Fruit fly (Drosophila melanogaster) whole organism, larva: ENCODE results near the gene THADA.

Source experiments
- noc ChIP-seq: fragments of 200-800 bp; sonication (Bioruptor generic); optimal IDR thresholded peaks from 3 replicates; lab custom pipeline; 2019; ENCODE audit warnings: missing biosample characterization, mild to moderate bottlenecking, missing genetic modification characterization, moderate library complexity

THADA gene

DNA sequence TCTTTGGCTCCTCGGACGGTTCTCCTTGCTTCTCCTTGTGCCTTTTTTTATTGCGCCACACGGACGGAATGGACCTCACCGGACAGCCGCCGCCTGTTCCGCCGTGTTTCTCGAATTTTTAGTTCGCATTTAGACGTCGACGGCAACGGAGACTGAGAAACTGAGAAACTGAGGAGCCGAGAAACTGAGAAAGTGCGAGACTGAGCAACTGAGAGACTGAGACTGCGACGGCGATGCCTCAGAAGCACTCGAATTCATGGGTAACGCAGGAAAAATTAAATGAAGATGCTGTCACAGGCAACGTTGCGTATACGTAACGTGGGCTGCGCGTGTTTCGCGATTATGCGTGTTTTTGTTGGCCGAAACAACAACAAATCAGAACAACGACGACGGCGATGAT lies 10.3 kb upstream of the THADA start:
- TF ChIP-seq noc (tag; lab: Kevin White, UChicago), result no peak

dm6 chrX:19875059-19875458 lies 9.7 kb upstream of the THADA start:
- TF ChIP-seq noc (tag; lab: Kevin White, UChicago), result no peak

dm6 chrX:19867007-19867406 lies 1.7 kb upstream of the THADA start:
- no peak for TF ChIP-seq noc (tag; lab: Kevin White, UChicago)

DNA sequence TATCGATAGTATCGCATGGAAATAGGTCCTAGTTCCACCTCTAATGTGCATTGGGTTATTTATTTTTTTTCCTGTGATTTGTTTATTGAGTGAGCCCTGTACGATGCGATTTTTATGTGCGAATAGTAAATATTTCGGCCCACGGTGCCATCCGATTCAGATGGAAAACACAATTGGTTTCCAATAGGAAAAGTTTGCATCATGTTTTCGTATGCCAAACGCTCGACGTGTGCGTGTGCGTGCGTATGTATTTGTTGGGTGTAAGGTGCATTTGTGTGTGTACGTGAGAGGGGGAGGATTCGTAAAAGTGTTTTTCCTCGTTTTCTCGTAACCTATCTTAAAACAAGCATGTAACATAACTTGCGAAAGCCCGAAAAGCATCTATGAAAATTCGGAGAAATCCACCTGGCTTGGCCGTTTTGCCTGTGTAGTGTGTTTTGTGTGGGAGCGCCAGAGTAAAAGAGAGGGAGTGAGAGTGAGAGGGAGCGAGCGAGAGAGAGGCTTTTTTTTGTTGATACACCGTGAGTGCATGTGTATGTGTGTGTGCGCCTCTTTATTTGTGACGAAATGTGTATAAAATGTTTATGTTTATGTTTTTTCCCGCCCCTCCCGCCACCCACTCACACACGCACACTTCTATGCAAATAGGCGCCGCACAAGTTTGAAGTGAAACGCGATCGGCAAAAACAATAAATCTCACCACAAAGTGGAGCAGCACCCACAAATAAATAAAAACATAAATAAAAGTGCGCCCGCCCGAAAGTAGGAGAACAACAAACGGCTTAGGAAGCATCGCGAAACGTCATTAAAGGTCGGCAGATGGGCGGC lies 1.0 kb upstream of the THADA start, which contains the start of gene Hers:
Gene Hers, plus strand, starts transcription at position 2 of the 828 bp plus-strand sequence.
- TF ChIP-seq noc (tag; lab: Kevin White, UChicago), result no peak

DNA sequence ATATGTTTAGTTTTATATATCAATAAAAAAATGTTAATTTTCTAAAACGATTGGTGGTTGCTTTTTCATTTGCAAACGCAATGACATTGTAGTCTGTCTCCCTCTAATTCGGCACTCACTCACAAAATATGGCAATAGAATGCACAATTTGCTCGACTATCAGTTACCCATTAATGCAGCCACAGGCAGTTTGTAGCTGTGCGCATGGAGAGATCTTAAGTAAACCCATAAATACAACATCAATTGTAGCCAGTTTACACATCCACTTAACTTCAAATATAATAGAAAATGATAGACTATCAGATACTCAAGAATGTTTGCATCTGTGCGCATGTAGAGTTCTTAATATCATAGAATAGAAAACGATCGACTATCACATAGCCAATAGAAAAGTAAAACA lies 6.0 kb downstream of the THADA start:
- TF ChIP-seq noc (tag; lab: Kevin White, UChicago), result no peak

- TF ChIP-seq noc (tag; lab: Kevin White, UChicago), result no peak
These were observed 13.4 kb downstream of the THADA start, which contains the start of the genes pico and Nup205 for dm6 chrX:19851989-19852307. pico (minus strand) TSS chrX:19852059. Nup205 (plus strand) TSS chrX:19852214.

DNA sequence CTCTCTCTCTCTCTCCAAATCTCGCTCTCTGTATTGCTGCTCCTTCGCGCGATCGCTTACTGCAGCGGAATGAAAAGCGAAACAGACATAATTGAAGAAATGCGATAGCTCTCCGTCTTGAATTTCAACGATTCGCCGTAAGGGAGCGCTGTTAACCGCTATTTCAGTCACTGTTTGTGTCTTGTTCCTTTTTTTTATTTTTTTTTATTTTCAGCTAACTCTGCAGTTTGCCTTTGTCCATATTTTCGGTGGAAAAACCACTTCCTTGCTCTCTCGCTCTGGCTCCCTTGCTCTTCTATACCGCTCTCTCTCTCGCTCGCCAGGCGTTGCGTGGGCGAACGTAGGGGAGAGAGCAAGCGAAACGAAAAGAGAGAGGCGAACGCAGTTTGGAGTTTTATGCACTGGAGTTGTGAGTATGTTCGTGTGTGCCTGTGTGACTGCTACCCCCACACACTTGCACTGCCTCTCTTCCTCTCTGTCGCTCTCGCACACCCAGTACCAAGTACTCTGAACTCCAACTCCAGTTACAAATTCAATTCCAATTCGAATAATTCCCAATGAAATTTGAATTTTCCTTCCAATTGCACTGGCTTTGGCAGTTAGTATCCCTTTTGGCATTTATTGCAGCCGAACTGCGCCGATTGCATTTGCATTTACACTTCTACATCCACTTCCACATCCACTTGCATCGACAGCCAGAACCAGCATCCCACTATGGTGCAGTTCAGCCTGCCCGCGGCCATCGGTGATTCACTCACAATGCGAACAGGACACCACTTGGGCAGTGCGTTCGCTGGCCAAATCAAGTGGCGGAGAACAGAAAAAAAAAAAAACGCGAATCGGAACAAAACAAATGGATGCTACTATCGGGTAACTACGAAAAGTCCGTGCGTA lies 14.0 kb downstream of the THADA start:
- no peak for TF ChIP-seq noc (tag; lab: Kevin White, UChicago)

DNA sequence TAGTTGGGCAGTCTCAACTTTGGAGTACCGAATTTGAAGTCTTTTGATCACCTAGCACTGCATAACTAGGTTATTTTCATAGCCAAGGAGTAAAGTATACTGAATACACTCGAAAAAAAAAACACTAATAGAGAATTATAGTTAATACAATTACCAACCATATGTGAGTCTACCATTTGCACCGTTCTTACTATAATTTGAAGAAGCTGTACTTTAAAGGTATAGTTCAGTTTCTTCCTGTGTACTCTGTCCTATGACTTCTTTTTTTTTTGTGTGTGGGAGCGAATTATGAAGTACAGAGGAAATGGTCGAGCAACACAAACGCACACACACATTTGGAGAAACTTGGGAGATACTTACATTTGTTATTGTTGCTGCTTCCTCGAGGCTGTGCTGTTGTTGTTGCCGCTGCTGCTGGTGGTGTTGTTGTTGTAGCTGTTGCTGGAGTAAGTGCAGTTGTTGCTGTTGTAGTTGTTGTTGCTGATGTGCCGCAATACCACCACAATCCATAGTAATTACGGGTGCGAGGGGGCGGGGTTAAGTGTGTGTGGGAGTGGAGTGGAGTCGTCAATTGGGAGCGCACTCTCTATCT lies 14.7 kb downstream of the THADA start:
- TF ChIP-seq noc (tag; lab: Kevin White, UChicago), result no peak

- TF ChIP-seq noc (tag; lab: Kevin White, UChicago), result no peak
These were observed 17.0 kb downstream of the THADA start for dm6 chrX:19848342-19848793.

- no peak for TF ChIP-seq noc (tag; lab: Kevin White, UChicago)
These were observed 18.5 kb downstream of the THADA start for dm6 chrX:19846701-19847383.

DNA sequence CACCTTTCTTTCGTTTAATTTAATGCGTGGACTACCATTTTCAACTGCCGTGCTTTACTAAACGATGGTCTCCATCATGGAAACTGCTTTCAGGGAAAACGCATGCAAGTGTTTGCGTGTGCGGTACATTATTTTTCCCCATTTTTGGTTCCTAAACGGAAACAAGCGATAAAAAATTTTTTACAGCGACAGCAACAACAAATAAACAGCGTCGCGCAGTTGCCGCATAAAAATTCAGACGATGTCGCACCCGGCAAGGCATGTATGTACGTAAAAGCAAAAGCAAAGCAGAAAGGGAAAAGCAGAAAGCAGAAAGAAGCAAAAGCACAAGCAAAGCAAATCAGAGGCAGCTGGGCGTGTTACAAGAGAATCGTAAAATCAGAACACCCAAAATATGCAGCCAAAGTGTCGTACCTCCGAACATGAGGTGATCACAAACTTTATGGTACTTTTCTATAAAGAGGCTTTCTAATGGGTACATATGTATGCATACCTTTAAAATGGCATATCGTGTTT lies 19.7 kb downstream of the THADA start:
- TF ChIP-seq noc (tag; lab: Kevin White, UChicago), result no peak

DNA sequence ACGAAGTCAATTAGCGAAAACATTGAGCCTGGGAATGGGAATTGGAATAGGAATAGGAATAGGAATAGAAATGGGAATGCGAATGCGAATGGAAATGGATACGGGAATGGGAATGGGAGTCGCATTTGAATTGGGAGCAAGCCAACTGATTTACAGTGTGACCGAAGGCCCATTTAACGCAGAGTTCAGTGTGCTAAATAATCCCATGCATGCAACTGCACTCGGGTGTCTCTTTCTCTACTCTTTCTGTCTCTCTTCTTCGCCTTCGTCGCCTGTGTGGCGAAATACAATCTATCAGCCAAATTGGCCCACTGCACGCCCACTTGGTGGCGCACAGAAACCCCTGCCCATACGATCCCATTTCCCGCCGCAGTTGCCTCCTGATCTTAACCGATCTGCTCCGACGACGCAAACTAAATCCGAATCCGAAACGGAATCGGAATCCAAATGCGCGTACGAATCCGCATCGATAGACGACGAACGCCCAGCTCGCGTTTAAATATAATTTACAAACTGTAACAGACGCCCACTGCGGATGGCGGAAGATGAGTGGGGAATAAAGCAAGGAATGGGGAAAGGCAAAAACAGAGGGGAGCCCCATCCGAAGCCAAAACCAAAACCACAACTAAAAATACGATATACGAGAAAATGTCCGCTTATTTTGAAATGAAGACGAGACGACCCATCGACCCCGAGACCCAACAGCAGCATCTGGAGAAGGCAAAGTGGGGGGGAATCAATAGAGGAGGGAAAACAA lies 21.1 kb downstream of the THADA start:
- no peak for TF ChIP-seq noc (tag; lab: Kevin White, UChicago)

DNA sequence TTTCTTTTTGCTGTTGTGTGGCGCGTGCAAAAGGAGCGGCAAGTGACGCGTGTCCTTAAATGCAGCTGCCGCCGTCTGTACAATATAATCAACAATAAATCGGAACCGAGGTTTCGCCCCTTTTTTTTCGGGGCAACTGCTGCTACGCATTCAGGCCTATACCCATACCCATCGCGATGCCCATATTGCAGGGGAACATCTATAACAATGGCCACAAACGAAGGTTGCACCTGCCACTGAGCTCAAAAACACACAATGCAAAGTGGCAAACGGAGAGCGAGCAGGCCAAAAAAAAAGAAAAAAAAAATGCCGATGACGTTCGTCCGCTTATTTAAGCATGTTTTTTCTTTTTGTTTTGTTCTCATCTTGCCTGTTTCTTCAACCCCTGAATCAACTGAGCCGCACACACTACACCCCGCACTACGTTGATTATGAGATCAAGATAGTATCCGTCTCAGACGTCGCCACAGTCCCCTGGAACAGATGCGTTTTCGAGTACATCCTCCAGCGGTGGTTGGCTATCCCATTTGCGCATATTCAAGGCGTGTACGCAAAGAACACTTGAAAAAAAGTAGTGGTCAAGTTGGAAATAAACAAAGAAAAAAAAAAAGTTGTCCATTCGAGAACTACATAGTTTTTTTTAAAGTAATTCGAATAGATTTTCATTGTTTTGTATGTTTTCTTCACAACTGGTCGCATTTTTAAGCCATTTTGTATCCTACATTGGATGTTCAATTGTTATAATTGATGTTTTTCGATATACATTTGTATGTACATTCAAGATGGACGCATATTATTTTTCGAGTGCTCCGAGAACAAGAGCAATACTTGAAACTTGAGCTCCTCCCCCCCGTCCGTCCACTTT lies 22.7 kb downstream of the THADA start:
- no peak for TF ChIP-seq noc (tag; lab: Kevin White, UChicago)
